Fruit fly (Drosophila melanogaster) whole organism, wandering third instar larva: ENCODE results near the gene ArgRS.
A peak's percentile ranks its signal among the peaks of the same experiment; 100 is the strongest.

Source experiments
- Abd-B ChIP-seq: fragments of >200 bp; optimal IDR thresholded peaks from 2 replicates; lab custom pipeline; 2017; ENCODE audit warnings: missing biosample characterization, missing genetic modification characterization
- CG32264 ChIP-seq: fragments of 200-800 bp; sonication (Bioruptor generic); optimal IDR thresholded peaks from 2 replicates; lab custom pipeline; 2016; ENCODE audit warnings: missing biosample characterization, missing genetic modification characterization
- CG9705 ChIP-seq: fragments of 200-800 bp; sonication (Bioruptor generic); optimal IDR thresholded peaks from 2 replicates; lab custom pipeline; 2018; ENCODE audit warnings: missing biosample characterization, mild to moderate bottlenecking, missing genetic modification characterization
- CrebA ChIP-seq: fragments of 200-800 bp; sonication (Bioruptor generic); optimal IDR thresholded peaks from 2 replicates; lab custom pipeline; 2016; ENCODE audit warnings: missing biosample characterization, mild to moderate bottlenecking, missing genetic modification characterization, borderline replicate concordance
- Dfd ChIP-seq: fragments of >200 bp; optimal IDR thresholded peaks from 2 replicates; lab custom pipeline; 2017; ENCODE audit warnings: missing biosample characterization, missing genetic modification characterization
- Dif ChIP-seq: fragments of 200-275, 200-300 bp; sonication (Bioruptor generic); optimal IDR thresholded peaks from 2 replicates; lab custom pipeline; 2018; ENCODE audit warnings: missing biosample characterization, missing genetic modification characterization; ENCODE audit not compliant: partially characterized antibody
- GATAd ChIP-seq: sonication (Bioruptor generic); optimal IDR thresholded peaks from 2 replicates; lab custom pipeline; 2016; ENCODE audit warnings: missing biosample characterization, missing genetic modification characterization
- HLH106 ChIP-seq: fragments of 200-800 bp; optimal IDR thresholded peaks from 3 replicates; lab custom pipeline; 2019; ENCODE audit warnings: missing biosample characterization, mild to moderate bottlenecking, missing genetic modification characterization, moderate library complexity
- Hnf4 ChIP-seq: fragments of 200-800 bp; sonication (Bioruptor generic); optimal IDR thresholded peaks from 2 replicates; lab custom pipeline; 2016; ENCODE audit warnings: missing biosample characterization, mild to moderate bottlenecking, missing genetic modification characterization
- Hr83 ChIP-seq: fragments of 200-300 bp; sonication (Bioruptor generic); optimal IDR thresholded peaks from 2 replicates; lab custom pipeline; 2016; ENCODE audit warnings: missing biosample characterization, mild to moderate bottlenecking, missing genetic modification characterization, moderate library complexity; ENCODE audit not compliant: poor library complexity, severe bottlenecking
- Jra ChIP-seq: sonication (Bioruptor generic); optimal IDR thresholded peaks from 2 replicates; lab custom pipeline; 2016; ENCODE audit warnings: missing biosample characterization, missing genetic modification characterization
- Mio ChIP-seq: sonication (Bioruptor generic); optimal IDR thresholded peaks from 2 replicates; lab custom pipeline; 2016; ENCODE audit warnings: missing biosample characterization, missing genetic modification characterization
- Myc ChIP-seq: fragments of >200 bp; optimal IDR thresholded peaks from 2 replicates; lab custom pipeline; 2017
- OdsH ChIP-seq: fragments of 200-800 bp; sonication (Bioruptor generic); optimal IDR thresholded peaks from 2 replicates; lab custom pipeline; 2016; ENCODE audit warnings: missing biosample characterization, mild to moderate bottlenecking, missing genetic modification characterization
- Rel ChIP-seq, 2 experiments: fragments of 200-800 bp; sonication (Bioruptor generic) in 1 of 2; optimal IDR thresholded peaks; 2 replicates in 1 of 2; 3 replicates in 1 of 2; lab custom pipeline; 2016 to 2019; ENCODE audit warnings: mild to moderate bottlenecking in 2 of 2, missing biosample characterization in 2 of 2, missing genetic modification characterization in 2 of 2, moderate library complexity in 1 of 2
- Sp1 ChIP-seq: fragments of 200-800 bp; sonication (Bioruptor generic); optimal IDR thresholded peaks from 3 replicates; lab custom pipeline; 2019; ENCODE audit warnings: missing biosample characterization, mild to moderate bottlenecking, missing genetic modification characterization, moderate library complexity
- Vsx2 ChIP-seq: fragments of 200-300, 225-300 bp; sonication (Bioruptor generic); optimal IDR thresholded peaks from 2 replicates; lab custom pipeline; 2018; ENCODE audit warnings: missing biosample characterization, missing genetic modification characterization; ENCODE audit not compliant: partially characterized antibody
- br ChIP-seq: fragments of 200-800 bp; sonication (Bioruptor generic); optimal IDR thresholded peaks from 2 replicates; lab custom pipeline; 2016; ENCODE audit warnings: missing biosample characterization, missing genetic modification characterization
- brk ChIP-seq: fragments of 200-800 bp; sonication (Bioruptor generic); optimal IDR thresholded peaks from 2 replicates; lab custom pipeline; 2016; ENCODE audit warnings: missing biosample characterization, mild to moderate bottlenecking, missing genetic modification characterization
- dl ChIP-seq, 2 experiments: fragments of 175-275, 200-275 bp in 1 of 2; fragments of 200-275 bp in 1 of 2; sonication (Bioruptor generic); optimal IDR thresholded peaks; lab custom pipeline; 2018; ENCODE audit warnings: mild to moderate bottlenecking in 2 of 2, missing biosample characterization in 2 of 2, missing genetic modification characterization in 2 of 2, moderate library complexity in 2 of 2; ENCODE audit not compliant: partially characterized antibody in 2 of 2, insufficient read depth in 1 of 2
- dmrt93B ChIP-seq: fragments of 200-800 bp; sonication (Bioruptor generic); optimal IDR thresholded peaks from 2 replicates; lab custom pipeline; 2018; ENCODE audit warnings: missing biosample characterization, mild to moderate bottlenecking, missing genetic modification characterization
- dsf ChIP-seq: sonication (Bioruptor generic); optimal IDR thresholded peaks from 2 replicates; lab custom pipeline; 2016; ENCODE audit warnings: missing biosample characterization, missing genetic modification characterization, borderline replicate concordance
- ey ChIP-seq: fragments of 200-800 bp; sonication (Bioruptor generic); optimal IDR thresholded peaks from 2 replicates; lab custom pipeline; 2016; ENCODE audit warnings: missing biosample characterization, missing genetic modification characterization
- foxo ChIP-seq, 2 experiments: fragments of 200-800 bp; sonication (Bioruptor generic); optimal IDR thresholded peaks; 2 replicates in 1 of 2; 3 replicates in 1 of 2; lab custom pipeline; 2016 to 2017; ENCODE audit warnings: missing biosample characterization in 2 of 2, missing genetic modification characterization in 2 of 2
- fru ChIP-seq: fragments of 200-800 bp; sonication (Bioruptor generic); optimal IDR thresholded peaks from 3 replicates; lab custom pipeline; 2016; ENCODE audit warnings: missing biosample characterization, mild to moderate bottlenecking, missing genetic modification characterization
- h ChIP-seq: fragments of 200-800 bp; sonication (Bioruptor generic); optimal IDR thresholded peaks from 3 replicates; lab custom pipeline; 2016; ENCODE audit warnings: missing biosample characterization, mild to moderate bottlenecking, missing genetic modification characterization
- jim ChIP-seq: fragments of 175-275, 200-325 bp; sonication (Bioruptor generic); optimal IDR thresholded peaks from 2 replicates; lab custom pipeline; 2016; ENCODE audit warnings: missing biosample characterization, mild to moderate bottlenecking, missing genetic modification characterization
- lola ChIP-seq: fragments of >200 bp; optimal IDR thresholded peaks from 2 replicates; lab custom pipeline; 2017; ENCODE audit warnings: missing biosample characterization, missing genetic modification characterization
- psq ChIP-seq: fragments of 200-800 bp; sonication (Bioruptor generic); optimal IDR thresholded peaks from 3 replicates; lab custom pipeline; 2017; ENCODE audit warnings: missing biosample characterization, mild to moderate bottlenecking, missing genetic modification characterization, moderate library complexity
- rgr ChIP-seq: fragments of 200-800 bp; sonication (Bioruptor generic); optimal IDR thresholded peaks from 3 replicates; lab custom pipeline; 2016; ENCODE audit warnings: missing biosample characterization, mild to moderate bottlenecking, missing genetic modification characterization
- sage ChIP-seq: fragments of 200-800 bp; sonication (Bioruptor generic); optimal IDR thresholded peaks from 2 replicates; lab custom pipeline; 2016; ENCODE audit warnings: missing biosample characterization, mild to moderate bottlenecking, missing genetic modification characterization
- sv ChIP-seq: fragments of 200-800 bp; sonication (Bioruptor generic); optimal IDR thresholded peaks from 3 replicates; lab custom pipeline; 2016; ENCODE audit warnings: missing biosample characterization, missing genetic modification characterization
- usp ChIP-seq: fragments of >200 bp; optimal IDR thresholded peaks from 2 replicates; lab custom pipeline; 2017; ENCODE audit warnings: missing biosample characterization, missing genetic modification characterization
- woc ChIP-seq: sonication (Bioruptor generic); optimal IDR thresholded peaks from 2 replicates; lab custom pipeline; 2016; ENCODE audit warnings: missing biosample characterization, mild to moderate bottlenecking, missing genetic modification characterization

Gene ArgRS

DNA sequence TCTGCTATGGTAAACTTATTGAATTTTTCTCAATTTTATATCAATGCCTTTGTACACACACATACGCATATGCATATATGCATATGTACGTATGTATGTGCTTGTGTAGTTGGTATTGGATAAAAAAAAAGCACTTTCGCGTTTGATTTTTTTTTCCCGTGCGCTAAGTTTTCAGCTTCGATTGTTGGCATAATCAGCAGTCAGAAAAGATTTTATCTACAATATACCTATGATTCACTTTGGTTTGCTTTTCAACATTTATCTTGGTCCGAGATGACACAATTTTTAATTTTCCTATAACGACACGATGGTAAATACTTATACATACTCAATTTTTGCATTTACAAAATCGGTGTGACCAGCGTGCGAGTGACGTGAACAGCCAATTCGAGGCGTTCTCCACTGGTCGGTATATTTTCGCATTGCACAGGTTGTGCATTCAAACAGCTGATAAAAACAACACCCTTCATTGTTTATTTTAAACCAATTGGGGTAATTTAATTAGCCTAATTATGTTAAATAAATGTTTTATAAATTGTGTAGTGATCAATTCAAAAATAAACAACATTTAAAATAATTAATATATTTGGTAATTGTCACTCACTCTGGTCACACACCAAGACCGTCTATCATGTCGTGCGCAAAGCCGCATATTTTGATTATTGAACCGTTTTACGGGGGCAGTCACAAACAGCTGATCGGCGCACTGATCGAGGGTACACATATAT is 9.0 kb upstream of the ArgRS start, which contains the start of the genes UBL3 and CG15914:
TSS of gene UBL3 (minus strand) at position 361 of the 728 bp plus-strand sequence.
TSS of gene CG15914 (plus strand) at position 607 of the 728 bp plus-strand sequence.
- TF ChIP-seq jim (GFP tag; lab: Kevin White, UChicago): no peak
- no peak for TF ChIP-seq psq (GFP tag; lab: Kevin White, UChicago)
- TF ChIP-seq lola (GFP tag; lab: Kevin White, UChicago): no peak
- TF ChIP-seq OdsH: peak; percentile 18
- TF ChIP-seq foxo (GFP tag; optimal IDR thresholded peaks at IDR 0.05; lab: Kevin White, UChicago): peak in 1 of 2 experiments; percentile 40
- no peak for TF ChIP-seq GATAd (GFP tag; lab: Kevin White, UChicago)
- TF ChIP-seq fru (GFP tag; lab: Kevin White, UChicago): peak; percentile 22
- no peak for TF ChIP-seq Abd-B
- peak; percentile 32 for TF ChIP-seq Sp1
- peak; percentile 6 for TF ChIP-seq Jra (GFP tag; lab: Kevin White, UChicago)
- no peak for TF ChIP-seq Vsx2 (GFP tag; lab: Kevin White, UChicago)
- peak; percentile 18 for TF ChIP-seq woc (GFP tag; lab: Kevin White, UChicago)
- TF ChIP-seq Hr83 (GFP tag; lab: Kevin White, UChicago): no peak
- TF ChIP-seq sage (GFP tag; lab: Kevin White, UChicago): no peak
- no peak for TF ChIP-seq dl (GFP tag; optimal IDR thresholded peaks at IDR 0.05; lab: Kevin White, UChicago; ENCODE audit: insufficient read depth in 1 of 2, partially characterized antibody in 2 of 2)
- TF ChIP-seq Myc (lab: Kevin White, UChicago): no peak
- TF ChIP-seq HLH106 (tag; lab: Kevin White, UChicago): peak; percentile 36
- peak; percentile 51 for TF ChIP-seq h (GFP tag; lab: Kevin White, UChicago)
- TF ChIP-seq ey: no peak
- no peak for TF ChIP-seq Dfd (GFP tag; lab: Kevin White, UChicago)
- no peak for TF ChIP-seq sv
- no peak for TF ChIP-seq dsf (GFP tag; lab: Kevin White, UChicago)
- no peak for TF ChIP-seq Mio (GFP tag; lab: Kevin White, UChicago)
- TF ChIP-seq rgr: peak; percentile 35
- no peak for TF ChIP-seq Rel (GFP tag; optimal IDR thresholded peaks at IDR 0.05; lab: Kevin White, UChicago)
- TF ChIP-seq Rel (tag; optimal IDR thresholded peaks at IDR 0.05; lab: Kevin White, UChicago): peak; percentile 60
- no peak for TF ChIP-seq Dif (GFP tag; lab: Kevin White, UChicago)

DNA sequence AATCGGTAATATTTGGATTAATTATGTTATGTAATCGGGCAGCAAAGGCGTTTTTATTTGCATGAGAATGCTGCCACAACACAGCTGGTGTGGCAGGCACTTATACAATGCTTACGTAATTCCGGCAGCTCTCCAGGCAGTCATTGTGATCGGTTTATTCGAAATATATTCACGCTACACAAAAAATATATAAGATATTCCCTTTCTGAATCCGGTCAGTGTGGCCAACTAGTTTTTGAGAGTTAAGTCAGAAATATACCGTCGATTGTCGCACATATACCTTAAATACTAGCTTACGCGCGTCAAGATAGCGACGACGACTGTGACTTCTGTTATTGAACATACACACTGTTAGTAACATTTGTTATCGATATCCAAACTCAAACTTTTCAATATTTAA is 5.1 kb upstream of the ArgRS start, which contains the start of gene sun:
TSS of gene sun (minus strand) at position 238 of the 400 bp plus-strand sequence.
- TF ChIP-seq usp: no peak
- TF ChIP-seq Rel (GFP tag; optimal IDR thresholded peaks at IDR 0.05; lab: Kevin White, UChicago): no peak
- TF ChIP-seq Rel (tag; optimal IDR thresholded peaks at IDR 0.05; lab: Kevin White, UChicago): peak; percentile 38
- TF ChIP-seq brk (GFP tag; lab: Kevin White, UChicago): no peak
- TF ChIP-seq dmrt93B (GFP tag; lab: Kevin White, UChicago): no peak
- no peak for TF ChIP-seq CG9705
- TF ChIP-seq OdsH: no peak
- TF ChIP-seq woc (GFP tag; lab: Kevin White, UChicago): no peak

DNA sequence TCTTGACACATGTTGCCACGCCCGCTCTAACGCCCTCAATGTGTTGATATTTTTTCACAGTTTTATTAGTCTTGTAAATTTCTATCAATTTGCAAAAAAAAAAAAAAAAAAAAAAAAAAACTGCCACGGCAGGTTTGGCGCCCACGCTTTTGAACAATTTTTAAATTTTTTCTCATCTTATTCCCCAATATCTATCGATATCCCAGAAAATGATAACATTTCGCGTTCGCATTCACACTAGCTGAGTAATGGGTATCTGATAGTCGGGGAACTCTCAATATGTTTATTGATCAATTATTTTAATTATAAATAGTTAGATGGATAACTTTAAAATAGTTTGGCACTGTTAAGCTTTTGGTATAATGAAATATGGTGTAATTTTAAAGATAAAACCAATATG is 2.6 kb downstream of the ArgRS start:
- no peak for TF ChIP-seq HLH106 (tag; lab: Kevin White, UChicago)
- TF ChIP-seq sv: no peak

DNA sequence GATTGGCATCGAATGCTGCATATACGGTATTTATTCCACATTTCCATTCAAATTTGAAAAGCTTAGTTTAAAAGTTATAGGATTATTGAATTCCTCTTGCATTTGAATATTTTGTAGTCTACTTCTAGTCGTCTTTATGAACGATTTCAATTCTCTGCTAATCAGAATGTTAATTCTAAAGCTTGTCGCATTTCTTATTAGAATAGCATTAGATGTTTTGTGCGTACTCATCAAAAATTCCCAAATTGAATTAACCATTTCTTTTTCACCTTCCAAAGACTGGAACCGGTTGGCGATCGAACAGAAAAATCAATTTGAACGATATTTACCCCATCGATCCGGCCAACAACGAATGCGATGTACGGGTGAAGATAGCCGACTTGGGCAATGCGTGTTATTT is 3.9 kb downstream of the ArgRS start:
- TF ChIP-seq lola (GFP tag; lab: Kevin White, UChicago): no peak
- TF ChIP-seq fru (GFP tag; lab: Kevin White, UChicago): no peak
- TF ChIP-seq, all 38 proteins: peak for 0

DNA sequence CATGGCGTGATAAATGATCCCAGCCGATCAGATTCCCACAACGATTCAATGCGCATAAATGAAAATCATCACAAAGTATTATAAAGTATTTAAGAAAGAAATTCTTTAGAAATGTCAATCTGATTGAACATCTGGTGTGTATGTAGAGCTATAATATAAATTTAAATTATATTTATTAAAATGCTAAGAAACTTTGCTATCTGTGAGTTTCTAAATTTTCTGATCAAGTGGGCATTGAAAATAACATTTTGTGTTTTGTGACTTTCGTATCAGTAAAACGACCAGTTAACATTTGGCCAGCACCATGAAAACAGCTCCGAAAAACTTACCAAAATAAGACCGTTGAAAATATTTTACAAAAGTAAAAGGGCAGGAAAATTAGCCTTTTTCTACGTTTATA is 6.4 kb downstream of the ArgRS start, which contains the start of gene CG8565:
TSS of gene CG8565 (plus strand) at position 301 of the 400 bp plus-strand sequence.
- TF ChIP-seq dl (GFP tag; optimal IDR thresholded peaks at IDR 0.05; lab: Kevin White, UChicago; ENCODE audit: insufficient read depth in 1 of 2, partially characterized antibody in 2 of 2) (no peak), Vsx2 (GFP tag; lab: Kevin White, UChicago) (no peak), Abd-B (no peak), Hnf4 (no peak), foxo (GFP tag; optimal IDR thresholded peaks at IDR 0.05; lab: Kevin White, UChicago) (no peak), sv (no peak), br (GFP tag; lab: Kevin White, UChicago) (no peak), CrebA (GFP tag; lab: Kevin White, UChicago) (no peak), CG32264 (GFP tag; lab: Kevin White, UChicago) (no peak), Myc (lab: Kevin White, UChicago) (no peak)
- TF ChIP-seq, all 38 proteins: peak for 0
